Worm (Caenorhabditis elegans): ENCODE data around the gene ckr-2.

DNA sequence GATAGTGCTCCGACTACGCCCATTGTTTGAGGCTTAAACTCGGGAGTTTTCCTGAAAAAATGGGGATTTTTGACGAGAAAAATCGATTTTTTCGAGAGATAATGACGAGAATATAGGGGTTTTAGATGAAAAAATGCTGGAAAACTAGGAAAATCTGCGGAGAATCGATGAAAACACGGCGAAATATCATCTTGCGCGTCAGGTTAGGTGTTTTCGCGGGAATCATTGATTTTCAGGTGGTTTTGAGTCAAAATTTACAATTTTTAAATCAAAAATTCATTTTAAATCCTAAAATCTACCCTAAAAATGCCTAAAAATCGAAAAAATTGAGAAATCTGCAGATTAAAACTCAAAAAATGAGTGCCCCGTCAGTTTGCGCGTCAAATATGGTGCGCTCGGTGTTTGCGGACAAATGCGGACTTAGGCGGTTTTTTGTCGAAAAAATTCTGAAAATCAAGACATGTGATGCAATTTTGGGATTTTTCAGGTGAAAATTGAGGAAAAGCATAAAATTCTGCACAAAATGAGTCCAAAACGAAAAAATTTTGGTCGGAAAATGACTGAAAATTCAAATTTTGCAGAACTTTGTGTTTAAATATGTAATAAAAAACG is 59.4 kb downstream of the ckr-2 start, which contains the start of gene mboa-6:
- no peak for TF ChIP-seq lin-13 (GFP tag; optimal IDR thresholded peaks at IDR 0.05)
- TF ChIP-seq ztf-11 (tag; optimal IDR thresholded peaks at IDR 0.05), result no peak
- TF ChIP-seq unc-55 (GFP tag; optimal IDR thresholded peaks at IDR 0.05), result peak; percentile 37
- TF ChIP-seq skn-1 (tag; optimal IDR thresholded peaks at IDR 0.05), result no peak
- TF ChIP-seq R02D3.7 (tag; optimal IDR thresholded peaks at IDR 0.05), result no peak

Measured in whole organism, L2 larva.